Worm (Caenorhabditis elegans) whole organism, mixed stage, embryonic: Measurements from ENCODE around the gene R07H5.9.
"Not testable (repeated sequence)": the region's sequence is repeated elsewhere in the genome, so short reads cannot be mapped to it uniquely, and the experiment has no call there.

Experiments
- bed-3 ChIP-seq: fragments of 200-800 bp; sonication (Bioruptor generic); optimal IDR thresholded peaks from 3 replicates; lab custom pipeline; 2018; ENCODE audit warnings: mild to moderate bottlenecking, missing genetic modification characterization, moderate library complexity, missing compliant biosample characterization
- blmp-1 ChIP-seq: fragments of 150-350 bp; optimal IDR thresholded peaks from 2 replicates; lab custom pipeline; 2014; ENCODE audit warnings: missing biosample characterization, missing genetic modification characterization
- ceh-39 ChIP-seq: fragments of 150-350 bp; optimal IDR thresholded peaks from 2 replicates; lab custom pipeline; 2014; ENCODE audit warnings: missing biosample characterization, missing genetic modification characterization
- ceh-83 ChIP-seq: fragments of 200-800 bp; sonication (Bioruptor generic); optimal IDR thresholded peaks from 2 replicates; lab custom pipeline; 2018; ENCODE audit warnings: mild to moderate bottlenecking, missing genetic modification characterization, missing compliant biosample characterization
- cnd-1 ChIP-seq: fragments of 200-800 bp; sonication (Bioruptor generic); optimal IDR thresholded peaks from 2 replicates; lab custom pipeline; 2018; ENCODE audit warnings: mild to moderate bottlenecking, missing genetic modification characterization, missing compliant biosample characterization
- drap-1 ChIP-seq: fragments of 200-800 bp; sonication (Bioruptor generic); optimal IDR thresholded peaks from 3 replicates; lab custom pipeline; 2018; ENCODE audit warnings: mild to moderate bottlenecking, missing genetic modification characterization, missing compliant biosample characterization
- elt-1 ChIP-seq: sonication (generic microtip); optimal IDR thresholded peaks from 2 replicates; lab custom pipeline; 2017; ENCODE audit warnings: missing genetic modification characterization, mild to moderate bottlenecking, missing compliant biosample characterization, antibody characterized with exemption, moderate library complexity, borderline replicate concordance; ENCODE audit not compliant: insufficient read depth
- ham-2 ChIP-seq: fragments of 200-800 bp; sonication (Bioruptor generic); optimal IDR thresholded peaks from 2 replicates; lab custom pipeline; 2018; ENCODE audit warnings: mild to moderate bottlenecking, missing genetic modification characterization, missing compliant biosample characterization
- lin-32 ChIP-seq: fragments of 200-800 bp; sonication (Bioruptor generic); optimal IDR thresholded peaks from 2 replicates; lab custom pipeline; 2018; ENCODE audit warnings: mild to moderate bottlenecking, missing genetic modification characterization, missing compliant biosample characterization
- mab-5 ChIP-seq: fragments of 150-350 bp; optimal IDR thresholded peaks from 2 replicates; lab custom pipeline; 2014; ENCODE audit warnings: missing biosample characterization, missing genetic modification characterization
- mls-2 ChIP-seq: sonication (generic microtip); optimal IDR thresholded peaks from 2 replicates; lab custom pipeline; 2016; ENCODE audit warnings: mild to moderate bottlenecking, missing genetic modification characterization, moderate library complexity, missing compliant biosample characterization
- sem-2 ChIP-seq: fragments of 200-800 bp; sonication (Bioruptor generic); optimal IDR thresholded peaks from 2 replicates; lab custom pipeline; 2018; ENCODE audit warnings: mild to moderate bottlenecking, missing genetic modification characterization, missing compliant biosample characterization
- snpc-4 ChIP-seq: fragments of 150-350 bp; optimal IDR thresholded peaks from 2 replicates; lab custom pipeline; 2014; ENCODE audit warnings: missing biosample characterization, missing genetic modification characterization
- tbx-8 ChIP-seq: fragments of 200-800 bp; sonication (Bioruptor generic); optimal IDR thresholded peaks from 2 replicates; lab custom pipeline; 2018; ENCODE audit warnings: mild to moderate bottlenecking, missing genetic modification characterization, moderate library complexity, missing compliant biosample characterization
- unc-39 ChIP-seq: fragments of 150-350 bp; optimal IDR thresholded peaks from 2 replicates; lab custom pipeline; 2014; ENCODE audit warnings: missing biosample characterization, missing genetic modification characterization
- unc-62 ChIP-seq: fragments of 150-350 bp; optimal IDR thresholded peaks from 2 replicates; lab custom pipeline; 2014; ENCODE audit warnings: missing biosample characterization, missing genetic modification reagents, missing genetic modification characterization

Gene R07H5.9

DNA sequence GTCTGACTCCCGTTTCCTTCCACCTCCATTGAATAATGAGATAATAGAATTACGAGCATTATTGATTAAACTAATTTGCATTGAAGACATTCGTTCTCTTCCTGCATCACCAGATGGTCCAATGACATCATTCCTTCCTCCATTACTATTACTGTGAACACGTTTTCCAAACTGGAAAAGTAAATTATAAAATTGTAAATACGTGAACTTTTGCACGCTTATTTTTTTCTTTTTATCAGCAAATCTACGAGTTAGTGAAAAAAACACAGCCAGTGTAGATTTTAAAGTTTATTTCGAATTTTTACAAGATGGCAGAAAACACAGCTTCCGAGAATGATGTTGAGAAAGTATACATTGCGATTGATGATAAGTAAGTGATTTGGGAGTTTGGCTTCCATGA lies 46.4 kb downstream of the R07H5.9 start, which contains the start of gene C05C12.1:
TSS of gene C05C12.1 (plus strand) at position 301 of the 400 bp plus-strand sequence.
- TF ChIP-seq mab-5; ceh-39; unc-39 (tag; lab: Kevin White, UChicago): not testable (repeated sequence)

DNA sequence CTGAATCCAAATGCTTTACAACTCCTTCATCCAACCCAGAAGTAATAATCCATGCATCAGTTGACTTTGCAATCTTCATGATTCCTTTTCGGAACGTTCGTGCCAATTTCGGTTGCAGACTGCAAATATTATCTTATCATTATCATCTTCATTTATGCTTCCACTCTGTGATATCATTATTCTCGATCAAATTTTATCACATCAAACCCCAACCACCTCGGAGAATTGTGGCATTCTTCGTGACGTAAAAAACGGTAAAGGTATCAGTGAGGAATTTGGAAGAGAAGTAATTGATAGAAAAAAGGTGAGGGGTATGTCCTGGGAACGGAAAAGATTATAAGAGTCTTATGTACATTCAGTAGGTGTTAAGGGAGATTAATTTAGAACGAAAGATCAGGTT lies 50.2 kb downstream of the R07H5.9 start:
- TF ChIP-seq blmp-1 (tag; lab: Kevin White, UChicago) (no peak), bed-3 (GFP tag; lab: Kevin White, UChicago) (no peak), sem-2 (GFP tag; lab: Kevin White, UChicago) (no peak), cnd-1 (no peak), unc-62 (GFP tag; lab: Kevin White, UChicago) (no peak), mls-2 (no peak), elt-1 (tag; lab: Kevin White, UChicago) (no peak), unc-39 (tag; lab: Kevin White, UChicago) (no peak), ham-2 (GFP tag; lab: Kevin White, UChicago) (no peak), tbx-8 (GFP tag; lab: Kevin White, UChicago) (no peak), drap-1 (GFP tag; lab: Kevin White, UChicago) (no peak), lin-32 (no peak), ceh-83 (no peak), snpc-4 (tag; lab: Kevin White, UChicago) (no peak), ceh-39 (no peak)
- TF ChIP-seq, all 35 proteins: peak for 0
